Worm (Caenorhabditis elegans) whole organism, late embryonic: Measurements from ENCODE around the gene mrck-1.

Experiments used
- ama-1 ChIP-seq: fragments of 150-350 bp; optimal IDR thresholded peaks from 2 replicates; lab custom pipeline; 2014
- ceh-30 ChIP-seq: fragments of 150-350 bp; optimal IDR thresholded peaks from 2 replicates; lab custom pipeline; 2014; ENCODE audit warnings: missing biosample characterization, missing genetic modification characterization
- elt-2 ChIP-seq: sonication (generic microtip); optimal IDR thresholded peaks from 2 replicates; lab custom pipeline; 2016; ENCODE audit warnings: missing genetic modification reagents, missing genetic modification characterization, missing compliant biosample characterization
- lim-6 ChIP-seq: sonication (generic microtip); optimal IDR thresholded peaks from 2 replicates; lab custom pipeline; 2016; ENCODE audit warnings: missing genetic modification characterization, missing compliant biosample characterization
- nfya-1 ChIP-seq: sonication (generic microtip); optimal IDR thresholded peaks from 2 replicates; lab custom pipeline; 2017; ENCODE audit warnings: missing genetic modification characterization, mild to moderate bottlenecking, missing compliant biosample characterization, antibody characterized with exemption, moderate library complexity
- nhr-11 ChIP-seq: fragments of 150-350 bp; optimal IDR thresholded peaks from 2 replicates; lab custom pipeline; 2014; ENCODE audit warnings: missing biosample characterization, missing genetic modification characterization
- npax-4 ChIP-seq: sonication (generic microtip); optimal IDR thresholded peaks from 2 replicates; lab custom pipeline; 2016; ENCODE audit warnings: missing genetic modification characterization, missing compliant biosample characterization
- pat-9 ChIP-seq: fragments of 200-800 bp; sonication (Bioruptor generic); optimal IDR thresholded peaks from 2 replicates; lab custom pipeline; 2018; ENCODE audit warnings: mild to moderate bottlenecking, missing genetic modification characterization, moderate library complexity, missing compliant biosample characterization
- pqm-1 ChIP-seq: sonication (generic microtip); optimal IDR thresholded peaks from 2 replicates; lab custom pipeline; 2016; ENCODE audit warnings: missing genetic modification characterization, missing compliant biosample characterization
- sox-4 ChIP-seq: sonication (generic microtip); optimal IDR thresholded peaks from 2 replicates; lab custom pipeline; 2017; ENCODE audit warnings: mild to moderate bottlenecking, missing genetic modification characterization, inconsistent platforms, missing compliant biosample characterization
- tbx-2 ChIP-seq: sonication (generic microtip); optimal IDR thresholded peaks from 2 replicates; lab custom pipeline; 2016; ENCODE audit warnings: missing genetic modification characterization, missing compliant biosample characterization
- unc-42 ChIP-seq: sonication (generic microtip); optimal IDR thresholded peaks from 2 replicates; lab custom pipeline; 2016; ENCODE audit warnings: missing genotype, missing genetic modification characterization, missing compliant biosample characterization
- unc-86 ChIP-seq: sonication (generic microtip); optimal IDR thresholded peaks from 2 replicates; lab custom pipeline; 2016; ENCODE audit warnings: missing genetic modification characterization, missing compliant biosample characterization

ce11 chrV:6233952-6234351 lies 33.1 kb downstream of the mrck-1 start:
- TF ChIP-seq nfya-1 (no peak), lim-6 (no peak), tbx-2 (tag; lab: Kevin White, UChicago) (no peak), ceh-30 (tag; lab: Kevin White, UChicago) (no peak), unc-86 (tag; lab: Kevin White, UChicago) (no peak), elt-2 (tag; lab: Kevin White, UChicago) (no peak), unc-42 (tag; lab: Kevin White, UChicago) (no peak), pqm-1 (tag; lab: Kevin White, UChicago) (no peak), ama-1 (lab: Kevin White, UChicago) (no peak), pat-9 (tag; lab: Kevin White, UChicago) (no peak), npax-4 (tag; lab: Kevin White, UChicago) (no peak), sox-4 (tag; lab: Kevin White, UChicago) (no peak), nhr-11 (no peak)
